Worm (Caenorhabditis elegans) whole organism, midembryonic: ENCODE data around the gene nduc-2.

ENCODE experiments used
- T22C8.4 ChIP-seq: fragments of 200-800 bp; sonication (Bioruptor generic); IDR thresholded peaks from 2 replicates; pipeline ENCODE4 v1.3.6; 2022; ENCODE audit warnings: missing genetic modification characterization, missing compliant biosample characterization
- cog-1 ChIP-seq: sonication (generic microtip); optimal IDR thresholded peaks from 2 replicates; lab custom pipeline; 2016; ENCODE audit warnings: missing genetic modification characterization, missing compliant biosample characterization
- flt-1 ChIP-seq: fragments of 200-800 bp; sonication (Bioruptor generic); IDR thresholded peaks from 2 replicates; pipeline ENCODE4 v1.3.6; 2022; ENCODE audit warnings: missing genetic modification characterization, missing compliant biosample characterization
- klf-2 ChIP-seq: fragments of 200-800 bp; sonication (Bioruptor generic); conservative IDR thresholded peaks from 2 replicates; pipeline ENCODE4 v1.3.6; 2022; ENCODE audit warnings: missing genetic modification reagents, missing genetic modification characterization, missing compliant biosample characterization
- med-1 ChIP-seq: sonication (generic microtip); optimal IDR thresholded peaks from 2 replicates; lab custom pipeline; 2017; ENCODE audit warnings: missing genetic modification characterization, mild to moderate bottlenecking, missing compliant biosample characterization, antibody characterized with exemption, missing genetic modification reagents; ENCODE audit not compliant: insufficient read depth
- ref-1 ChIP-seq: fragments of 200-800 bp; sonication (Bioruptor generic); conservative IDR thresholded peaks from 2 replicates; pipeline ENCODE4 v1.3.6; 2022; ENCODE audit warnings: missing genetic modification reagents, missing genetic modification characterization, missing compliant biosample characterization
- tab-1 ChIP-seq: fragments of 200-800 bp; sonication (Bioruptor generic); IDR thresholded peaks from 2 replicates; pipeline ENCODE4 v1.3.6; 2022; ENCODE audit warnings: missing genetic modification characterization, missing compliant biosample characterization
- ztf-23 ChIP-seq: fragments of 200-800 bp; sonication (Bioruptor generic); IDR thresholded peaks from 2 replicates; pipeline ENCODE4 v1.3.6; 2022; ENCODE audit warnings: missing genetic modification reagents, missing genetic modification characterization, missing compliant biosample characterization
- ztf-29 ChIP-seq: fragments of 200-800 bp; sonication (Bioruptor generic); IDR thresholded peaks from 2 replicates; pipeline ENCODE4 v1.3.6; 2022; ENCODE audit warnings: missing genetic modification reagents, missing genetic modification characterization, missing compliant biosample characterization

Gene nduc-2

ce11 chrIII:2801800-2802515 lies 15.3 kb downstream of the nduc-2 start, which contains the start of the genes twk-45 and Y71H2AM.25:
Gene twk-45, minus strand, starts transcription at chrIII:2801900.
Gene Y71H2AM.25, plus strand, starts transcription at chrIII:2802465.
- TF ChIP-seq ztf-29, result no peak
- no peak for TF ChIP-seq flt-1 (GFP tag; lab: Robert Waterston, UW)
- TF ChIP-seq med-1 (GFP tag; lab: Kevin White, UChicago), result no peak
- no peak for TF ChIP-seq T22C8.4 (GFP tag; lab: Robert Waterston, UW)
- TF ChIP-seq ztf-23, result no peak
- TF ChIP-seq klf-2 (GFP tag; lab: Robert Waterston, UW), result no peak
- no peak for TF ChIP-seq tab-1
- TF ChIP-seq cog-1 (tag; lab: Kevin White, UChicago), result no peak
- TF ChIP-seq ref-1 (GFP tag; lab: Robert Waterston, UW), result no peak

- TF ChIP-seq tab-1 (no peak), med-1 (GFP tag; lab: Kevin White, UChicago) (no peak), cog-1 (tag; lab: Kevin White, UChicago) (no peak), klf-2 (GFP tag; lab: Robert Waterston, UW) (no peak), ztf-23 (no peak), ztf-29 (no peak), flt-1 (GFP tag; lab: Robert Waterston, UW) (no peak), ref-1 (GFP tag; lab: Robert Waterston, UW) (no peak), T22C8.4 (GFP tag; lab: Robert Waterston, UW) (no peak)
Observed at ce11 chrIII:2804461-2804860, 17.8 kb downstream of the nduc-2 start.

- TF ChIP-seq cog-1 (tag; lab: Kevin White, UChicago) (no peak), flt-1 (GFP tag; lab: Robert Waterston, UW) (no peak), klf-2 (GFP tag; lab: Robert Waterston, UW) (no peak), med-1 (GFP tag; lab: Kevin White, UChicago) (no peak), T22C8.4 (GFP tag; lab: Robert Waterston, UW) (no peak), ztf-23 (no peak), ref-1 (GFP tag; lab: Robert Waterston, UW) (no peak), tab-1 (no peak), ztf-29 (no peak)
Observed at ce11 chrIII:2805084-2805483, 18.4 kb downstream of the nduc-2 start, which contains the start of gene Y71H2AM.3. Gene Y71H2AM.3, plus strand, starts transcription at chrIII:2805430.

ce11 chrIII:2811410-2811809 lies 24.8 kb downstream of the nduc-2 start:
- no peak for TF ChIP-seq klf-2 (GFP tag; lab: Robert Waterston, UW)
- TF ChIP-seq ref-1 (GFP tag; lab: Robert Waterston, UW), result no peak
- TF ChIP-seq ztf-29, result no peak
- no peak for TF ChIP-seq cog-1 (tag; lab: Kevin White, UChicago)
- no peak for TF ChIP-seq flt-1 (GFP tag; lab: Robert Waterston, UW)
- no peak for TF ChIP-seq T22C8.4 (GFP tag; lab: Robert Waterston, UW)
- no peak for TF ChIP-seq tab-1
- no peak for TF ChIP-seq med-1 (GFP tag; lab: Kevin White, UChicago)
- TF ChIP-seq ztf-23, result no peak

- TF ChIP-seq ztf-23 (no peak), ref-1 (GFP tag; lab: Robert Waterston, UW) (no peak), ztf-29 (no peak), tab-1 (no peak), flt-1 (GFP tag; lab: Robert Waterston, UW) (no peak), cog-1 (tag; lab: Kevin White, UChicago) (no peak), T22C8.4 (GFP tag; lab: Robert Waterston, UW) (no peak)
Observed at ce11 chrIII:2814919-2815554, 28.4 kb downstream of the nduc-2 start, which contains the start of gene tufm-1. Gene tufm-1, minus strand, starts transcription at chrIII:2814969.

- TF ChIP-seq med-1 (GFP tag; lab: Kevin White, UChicago), result no peak
Observed at ce11 chrIII:2816205-2816923, 29.7 kb downstream of the nduc-2 start.

ce11 chrIII:2817847-2818246 lies 31.2 kb downstream of the nduc-2 start:
- TF ChIP-seq ztf-29 (no peak), ref-1 (GFP tag; lab: Robert Waterston, UW) (no peak), T22C8.4 (GFP tag; lab: Robert Waterston, UW) (no peak), ztf-23 (no peak), med-1 (GFP tag; lab: Kevin White, UChicago) (no peak), flt-1 (GFP tag; lab: Robert Waterston, UW) (no peak), cog-1 (tag; lab: Kevin White, UChicago) (no peak), tab-1 (no peak), klf-2 (GFP tag; lab: Robert Waterston, UW) (no peak)

ce11 chrIII:2818980-2819379 lies 32.3 kb downstream of the nduc-2 start, which contains the start of gene pipp-4P:
Gene pipp-4P, plus strand, starts transcription at chrIII:2819280.
- TF ChIP-seq ztf-23 (no peak), ref-1 (GFP tag; lab: Robert Waterston, UW) (no peak), med-1 (GFP tag; lab: Kevin White, UChicago) (no peak), ztf-29 (no peak), tab-1 (no peak), cog-1 (tag; lab: Kevin White, UChicago) (no peak), T22C8.4 (GFP tag; lab: Robert Waterston, UW) (no peak), flt-1 (GFP tag; lab: Robert Waterston, UW) (no peak), klf-2 (GFP tag; lab: Robert Waterston, UW) (no peak)

ce11 chrIII:2826770-2827169 lies 40.1 kb downstream of the nduc-2 start, which contains the start of gene Y71H2AM.1:
Gene Y71H2AM.1, plus strand, starts transcription at chrIII:2827070.
- TF ChIP-seq tab-1 (no peak), med-1 (GFP tag; lab: Kevin White, UChicago) (no peak), cog-1 (tag; lab: Kevin White, UChicago) (no peak), ref-1 (GFP tag; lab: Robert Waterston, UW) (no peak), ztf-29 (no peak), flt-1 (GFP tag; lab: Robert Waterston, UW) (no peak), ztf-23 (no peak), klf-2 (GFP tag; lab: Robert Waterston, UW) (no peak), T22C8.4 (GFP tag; lab: Robert Waterston, UW) (no peak)
